Fruit fly (Drosophila melanogaster) whole organism, embryonic: ENCODE data around the gene CG3909.

Source experiments
- Aef1 ChIP-seq: fragments of 200-800 bp; sonication (Bioruptor generic); IDR thresholded peaks from 3 replicates; pipeline ENCODE4 v1.3.6; 2022; ENCODE audit warnings: missing biosample characterization, missing genetic modification characterization
- Atf3 ChIP-seq: fragments of 200-800 bp; sonication (Bioruptor generic); optimal IDR thresholded peaks from 3 replicates; lab custom pipeline; 2016; ENCODE audit warnings: missing biosample characterization, missing genetic modification characterization
- BEAF-32 ChIP-seq: fragments of 200-800 bp; sonication (Bioruptor generic); optimal IDR thresholded peaks from 3 replicates; lab custom pipeline; 2017; ENCODE audit warnings: missing biosample characterization, missing genetic modification characterization, mild to moderate bottlenecking, moderate library complexity, missing genetic modification reagents
- Bdp1 ChIP-seq: fragments of 200-800 bp; sonication (Bioruptor generic); optimal IDR thresholded peaks from 3 replicates; lab custom pipeline; 2016; ENCODE audit warnings: missing biosample characterization, missing genetic modification characterization
- C15 ChIP-seq: fragments of 200-800 bp; sonication (Bioruptor generic); IDR thresholded peaks from 3 replicates; pipeline ENCODE4 v1.3.6; 2022; ENCODE audit warnings: missing biosample characterization, missing genetic modification characterization
- CG10147 ChIP-seq: fragments of 200-800 bp; sonication (Bioruptor generic); optimal IDR thresholded peaks from 2 replicates; lab custom pipeline; 2019; ENCODE audit warnings: missing biosample characterization, mild to moderate bottlenecking, missing genetic modification characterization, moderate library complexity
- CG10431 ChIP-seq: fragments of 200-800 bp; sonication (Bioruptor generic); optimal IDR thresholded peaks from 3 replicates; lab custom pipeline; 2018; ENCODE audit warnings: missing biosample characterization, mild to moderate bottlenecking, missing genetic modification characterization
- CG10979 ChIP-seq: fragments of 200-800 bp; sonication (Bioruptor generic); optimal IDR thresholded peaks from 2 replicates; lab custom pipeline; 2018; ENCODE audit warnings: missing biosample characterization, mild to moderate bottlenecking, missing genetic modification characterization, moderate library complexity
- CG16813 ChIP-seq: fragments of 200-800 bp; sonication (Bioruptor generic); IDR thresholded peaks from 3 replicates; pipeline ENCODE4 v1.3.6; 2022; ENCODE audit warnings: missing biosample characterization, missing genetic modification characterization; ENCODE audit not compliant: partially characterized antibody
- CG18011 ChIP-seq: fragments of 200-800 bp; sonication (Bioruptor generic); optimal IDR thresholded peaks from 2 replicates; lab custom pipeline; 2017; ENCODE audit warnings: missing biosample characterization, missing genetic modification characterization, mild to moderate bottlenecking, moderate library complexity, missing genotype
- CG3065 ChIP-seq: fragments of 200-800 bp; sonication (Bioruptor generic); optimal IDR thresholded peaks from 2 replicates; lab custom pipeline; 2016; ENCODE audit warnings: missing biosample characterization, missing genetic modification characterization
- CG42726 ChIP-seq: fragments of 200-800 bp; sonication (Bioruptor generic); IDR thresholded peaks from 2 replicates; pipeline ENCODE4 v1.3.6; 2022; ENCODE audit warnings: missing biosample characterization, missing genetic modification characterization; ENCODE audit not compliant: partially characterized antibody
- CG4328 ChIP-seq: fragments of 200-800 bp; sonication (Bioruptor generic); optimal IDR thresholded peaks from 3 replicates; lab custom pipeline; 2017; ENCODE audit warnings: missing biosample characterization, missing genetic modification reagents, missing genetic modification characterization
- CG4730 ChIP-seq: fragments of 200-800 bp; sonication (Bioruptor generic); IDR thresholded peaks from 2 replicates; pipeline ENCODE4 v1.3.6; 2022; ENCODE audit warnings: missing biosample characterization, missing genetic modification characterization
- CG4820 ChIP-seq: fragments of 200-800 bp; sonication (Bioruptor generic); optimal IDR thresholded peaks from 3 replicates; lab custom pipeline; 2016; ENCODE audit warnings: missing biosample characterization, missing genetic modification characterization
- CG6791 ChIP-seq: fragments of 200-800 bp; sonication (Bioruptor generic); IDR thresholded peaks from 3 replicates; pipeline ENCODE4 v1.3.6; 2022; ENCODE audit warnings: missing biosample characterization, missing genetic modification characterization; ENCODE audit not compliant: partially characterized antibody
- D19A ChIP-seq: fragments of 200-800 bp; optimal IDR thresholded peaks from 3 replicates; lab custom pipeline; 2019; ENCODE audit warnings: missing biosample characterization, mild to moderate bottlenecking, missing genetic modification characterization, moderate library complexity
- Dek ChIP-seq: fragments of 200-800 bp; sonication (Bioruptor generic); optimal IDR thresholded peaks from 3 replicates; lab custom pipeline; 2019; ENCODE audit warnings: missing biosample characterization, mild to moderate bottlenecking, missing genetic modification characterization, moderate library complexity
- Dip3 ChIP-seq: fragments of 200-800 bp; sonication (Bioruptor generic); optimal IDR thresholded peaks from 3 replicates; lab custom pipeline; 2016; ENCODE audit warnings: missing biosample characterization, missing genetic modification characterization
- E2f1 ChIP-seq: fragments of 200-800 bp; sonication (Bioruptor generic); IDR thresholded peaks from 2 replicates; pipeline ENCODE4 v1.3.6; 2022; ENCODE audit warnings: missing biosample characterization, missing genetic modification characterization
- E2f2 ChIP-seq: fragments of 200-800 bp; sonication (Bioruptor generic); IDR thresholded peaks from 2 replicates; pipeline ENCODE4 v1.3.6; 2022; ENCODE audit warnings: missing biosample characterization, missing genetic modification characterization
- Fer1 ChIP-seq: fragments of 200-800 bp; sonication (Bioruptor generic); optimal IDR thresholded peaks from 2 replicates; lab custom pipeline; 2017; ENCODE audit warnings: missing biosample characterization, mild to moderate bottlenecking, missing genetic modification characterization
- Gug ChIP-seq: fragments of 200-800 bp; sonication (Bioruptor generic); IDR thresholded peaks from 4 replicates; pipeline ENCODE4 v1.3.6; 2022; ENCODE audit warnings: missing biosample characterization, missing genetic modification characterization
- H15 ChIP-seq: fragments of 200-800 bp; sonication (Bioruptor generic); IDR thresholded peaks from 3 replicates; pipeline ENCODE4 v1.3.6; 2022; ENCODE audit warnings: missing biosample characterization, missing genetic modification characterization
- HLH3B ChIP-seq: fragments of 200-800 bp; sonication (Bioruptor generic); IDR thresholded peaks from 2 replicates; pipeline ENCODE4 v1.3.6; 2022; ENCODE audit warnings: missing biosample characterization, missing genetic modification characterization
- Lhr ChIP-seq: fragments of 200-800 bp; sonication (Bioruptor generic); optimal IDR thresholded peaks from 3 replicates; lab custom pipeline; 2017; ENCODE audit warnings: mild to moderate bottlenecking, missing biosample characterization, missing genetic modification reagents, missing genetic modification characterization
- Meics ChIP-seq: fragments of 200-800 bp; sonication (Bioruptor generic); optimal IDR thresholded peaks from 2 replicates; lab custom pipeline; 2017; ENCODE audit warnings: missing biosample characterization, mild to moderate bottlenecking, missing genetic modification characterization
- Mes4 ChIP-seq: fragments of 200-800 bp; sonication (Bioruptor generic); optimal IDR thresholded peaks from 2 replicates; lab custom pipeline; 2016; ENCODE audit warnings: missing biosample characterization, missing genetic modification characterization
- NC2β ChIP-seq: fragments of 200-800 bp; sonication (Bioruptor generic); optimal IDR thresholded peaks from 2 replicates; lab custom pipeline; 2016; ENCODE audit warnings: missing biosample characterization, missing genetic modification characterization
- Nf-YB ChIP-seq: fragments of 200-800 bp; sonication (Bioruptor generic); optimal IDR thresholded peaks from 3 replicates; lab custom pipeline; 2019; ENCODE audit warnings: missing biosample characterization, mild to moderate bottlenecking, missing genetic modification characterization, moderate library complexity
- Ptx1 ChIP-seq: fragments of 200-800 bp; sonication (Bioruptor generic); IDR thresholded peaks from 2 replicates; pipeline ENCODE4 v1.3.6; 2022; ENCODE audit warnings: missing biosample characterization, missing genetic modification characterization
- YL-1 ChIP-seq: fragments of 200-800 bp; sonication (Bioruptor generic); optimal IDR thresholded peaks from 3 replicates; lab custom pipeline; 2017; ENCODE audit warnings: missing biosample characterization, mild to moderate bottlenecking, missing genetic modification characterization
- ab ChIP-seq: fragments of 200-800 bp; sonication (Bioruptor generic); optimal IDR thresholded peaks from 2 replicates; lab custom pipeline; 2016; ENCODE audit warnings: missing biosample characterization, missing genetic modification characterization
- bowl ChIP-seq: fragments of 200-800 bp; sonication (Bioruptor generic); IDR thresholded peaks from 2 replicates; pipeline ENCODE4 v1.3.6; 2022; ENCODE audit warnings: missing biosample characterization, missing genetic modification characterization
- chif ChIP-seq, 2 experiments: fragments of 200-800 bp; sonication (Bioruptor generic); optimal IDR thresholded peaks; 3 replicates each; lab custom pipeline; 2016; ENCODE audit warnings: missing biosample characterization in 2 of 2, missing genetic modification characterization in 2 of 2
- dimm ChIP-seq: fragments of 200-800 bp; sonication (Bioruptor generic); IDR thresholded peaks from 2 replicates; pipeline ENCODE4 v1.3.6; 2022; ENCODE audit warnings: missing biosample characterization, missing genetic modification characterization
- fd102C ChIP-seq: fragments of 200-800 bp; sonication (Bioruptor generic); optimal IDR thresholded peaks from 2 replicates; lab custom pipeline; 2018; ENCODE audit warnings: missing biosample characterization, mild to moderate bottlenecking, missing genetic modification characterization, moderate library complexity
- gfzf ChIP-seq: fragments of 200-800 bp; sonication (Bioruptor generic); optimal IDR thresholded peaks from 2 replicates; lab custom pipeline; 2016; ENCODE audit warnings: missing biosample characterization, mild to moderate bottlenecking, missing genetic modification characterization, moderate library complexity
- grn ChIP-seq: fragments of 200-800 bp; sonication (Bioruptor generic); optimal IDR thresholded peaks from 3 replicates; lab custom pipeline; 2017; ENCODE audit warnings: missing biosample characterization, missing genetic modification characterization
- gro ChIP-seq: fragments of 200-800 bp; sonication (Bioruptor generic); optimal IDR thresholded peaks from 2 replicates; lab custom pipeline; 2016; ENCODE audit warnings: missing biosample characterization, missing genetic modification characterization
- jing ChIP-seq: fragments of 200-800 bp; sonication (Bioruptor generic); optimal IDR thresholded peaks from 2 replicates; lab custom pipeline; 2018; ENCODE audit warnings: missing biosample characterization, mild to moderate bottlenecking, missing genetic modification characterization
- lilli ChIP-seq: fragments of 200-800 bp; sonication (Bioruptor generic); optimal IDR thresholded peaks from 3 replicates; lab custom pipeline; 2016; ENCODE audit warnings: missing biosample characterization, missing genetic modification characterization
- nmo ChIP-seq: fragments of 200-800 bp; sonication (Bioruptor generic); optimal IDR thresholded peaks from 2 replicates; lab custom pipeline; 2018; ENCODE audit warnings: missing biosample characterization, mild to moderate bottlenecking, missing genetic modification characterization, moderate library complexity
- nom ChIP-seq: fragments of 200-800 bp; sonication (Bioruptor generic); optimal IDR thresholded peaks from 2 replicates; lab custom pipeline; 2017; ENCODE audit warnings: missing biosample characterization, missing genetic modification characterization, mild to moderate bottlenecking, moderate library complexity, missing genetic modification reagents
- pzg ChIP-seq: fragments of 200-800 bp; sonication (Bioruptor generic); optimal IDR thresholded peaks from 3 replicates; lab custom pipeline; 2018; ENCODE audit warnings: missing biosample characterization, mild to moderate bottlenecking, missing genetic modification characterization, moderate library complexity
- ro ChIP-seq: fragments of 200-800 bp; sonication (Bioruptor generic); IDR thresholded peaks from 2 replicates; pipeline ENCODE4 v1.3.6; 2022; ENCODE audit warnings: missing biosample characterization, missing genetic modification characterization
- schlank ChIP-seq: fragments of 200-800 bp; sonication (Bioruptor generic); optimal IDR thresholded peaks from 2 replicates; lab custom pipeline; 2018; ENCODE audit warnings: missing biosample characterization, mild to moderate bottlenecking, missing genetic modification characterization
- scrt ChIP-seq: fragments of 200-800 bp; sonication (Bioruptor generic); optimal IDR thresholded peaks from 2 replicates; lab custom pipeline; 2018; ENCODE audit warnings: missing biosample characterization, mild to moderate bottlenecking, missing genetic modification characterization, moderate library complexity
- sd ChIP-seq: fragments of 200-800 bp; sonication (Bioruptor generic); optimal IDR thresholded peaks from 3 replicates; lab custom pipeline; 2018; ENCODE audit warnings: missing biosample characterization, mild to moderate bottlenecking, missing genetic modification characterization, moderate library complexity
- sug ChIP-seq: fragments of 200-800 bp; optimal IDR thresholded peaks from 2 replicates; lab custom pipeline; 2019; ENCODE audit warnings: missing biosample characterization, mild to moderate bottlenecking, missing genetic modification characterization, moderate library complexity
- wor ChIP-seq: fragments of 200-800 bp; sonication (Bioruptor generic); IDR thresholded peaks from 2 replicates; pipeline ENCODE4 v1.3.6; 2022; ENCODE audit warnings: missing biosample characterization, missing genetic modification characterization

The CG3909 gene

DNA sequence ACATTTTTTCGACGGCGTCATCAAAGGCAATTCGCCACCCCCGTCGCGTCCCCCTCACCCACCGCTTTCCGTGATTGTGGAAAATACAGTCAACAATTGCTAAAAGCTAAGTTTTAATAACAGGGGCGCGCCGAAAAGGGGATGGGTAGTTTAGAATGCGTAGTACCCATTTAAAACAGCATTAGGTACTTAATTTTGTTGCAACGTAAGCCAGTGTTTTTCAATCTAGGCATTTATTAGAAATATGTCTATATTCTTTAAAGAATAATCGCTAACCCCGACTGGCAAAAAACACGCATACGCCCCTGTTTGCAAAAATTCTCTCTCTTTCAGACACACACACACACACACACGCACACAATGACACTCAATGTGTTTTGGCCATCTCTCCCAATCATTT is 41.8 kb downstream of the CG3909 start (continued):
- TF ChIP-seq ro (GFP tag; lab: Robert Waterston, UW) (no peak), gro (GFP tag; lab: Kevin White, UChicago) (peak; percentile 58), bowl (GFP tag; lab: Robert Waterston, UW) (no peak), pzg (GFP tag; lab: Kevin White, UChicago) (no peak), dimm (no peak), CG18011 (no peak), lilli (peak; percentile 79), YL-1 (GFP tag; lab: Kevin White, UChicago) (no peak), CG4328 (no peak), HLH3B (peak; percentile 14; the same call in 1 of the 2 replicates), schlank (tag; lab: Kevin White, UChicago) (peak; percentile 68), Dip3 (peak; percentile 71), Aef1 (GFP tag; lab: Robert Waterston, UW) (peak; percentile 69), CG4820 (no peak), D19A (tag; lab: Kevin White, UChicago) (no peak), fd102C (GFP tag; lab: Kevin White, UChicago) (no peak), jing (GFP tag; lab: Kevin White, UChicago) (no peak), E2f2 (GFP tag; lab: Robert Waterston, UW) (no peak), Lhr (GFP tag; lab: Kevin White, UChicago) (no peak), scrt (GFP tag; lab: Kevin White, UChicago) (peak; percentile 51), CG42726 (no peak), Nf-YB (GFP tag; lab: Kevin White, UChicago) (no peak), Dek (tag; lab: Kevin White, UChicago) (peak; percentile 34), C15 (0 out of 3 replicates have a peak, but pooled peaks have one; percentile 61), Atf3 (GFP tag; lab: Kevin White, UChicago) (no peak), Meics (GFP tag; lab: Kevin White, UChicago) (peak; percentile 79), CG10979 (tag; lab: Kevin White, UChicago) (no peak), Fer1 (GFP tag; lab: Kevin White, UChicago) (peak; percentile 53), wor (GFP tag; lab: Robert Waterston, UW) (no peak), sug (tag; lab: Kevin White, UChicago) (no peak), CG6791 (no peak), Ptx1 (GFP tag; lab: Robert Waterston, UW) (peak; percentile 50), NC2β (GFP tag; lab: Kevin White, UChicago) (no peak), CG16813 (GFP tag; lab: Robert Waterston, UW) (no peak), BEAF-32 (GFP tag; lab: Kevin White, UChicago) (no peak), sd (tag; lab: Kevin White, UChicago) (peak; percentile 7), Gug (GFP tag; lab: Robert Waterston, UW) (peak; percentile 46; the same call in 2 of the 4 replicates), CG4730 (GFP tag; lab: Robert Waterston, UW) (no peak), gfzf (GFP tag; lab: Kevin White, UChicago) (no peak), grn (no peak), ab (GFP tag; lab: Kevin White, UChicago) (no peak), CG3065 (GFP tag; lab: Kevin White, UChicago) (no peak), Mes4 (no peak), E2f1 (GFP tag; lab: Robert Waterston, UW) (peak; percentile 41; the same call in 1 of the 2 replicates), chif (GFP tag; optimal IDR thresholded peaks at IDR 0.05; lab: Kevin White, UChicago) (no peak), CG10147 (GFP tag; lab: Kevin White, UChicago) (peak; percentile 66), nmo (GFP tag; lab: Kevin White, UChicago) (no peak), nom (GFP tag; lab: Kevin White, UChicago) (no peak), CG10431 (no peak), H15 (0 out of 3 replicates have a peak, but pooled peaks have one; percentile 45), Bdp1 (GFP tag; lab: Kevin White, UChicago) (no peak)
